Comparison of ENCODE assay signal across 5 worm cellular contexts in genomic region chrIV:9677226-9677992, ce11.
TF ChIP-seq lines count a peak whose summit lies in the region.

No protein-coding gene starts in this region.

TF ChIP-seq in whole organism, L1 larva, 84 proteins besides CTCF, POLR2A, EP300 and RAD21 (continued from another document and continues in another):
- TF ChIP-seq unc-130 (tag; optimal IDR thresholded peaks at IDR 0.05; lab: Kevin White, UChicago): no peak
- no peak for TF ChIP-seq pax-3 (tag; optimal IDR thresholded peaks at IDR 0.05; lab: Kevin White, UChicago)
- peak; percentile 19 for TF ChIP-seq fkh-8 (tag; optimal IDR thresholded peaks at IDR 0.05; lab: Kevin White, UChicago)
- TF ChIP-seq egl-13 (tag; optimal IDR thresholded peaks at IDR 0.05; lab: Kevin White, UChicago): peak; percentile 43
- TF ChIP-seq nhr-77 (tag; optimal IDR thresholded peaks at IDR 0.05; lab: Kevin White, UChicago): peak; percentile 49
- TF ChIP-seq aly-2 (tag; optimal IDR thresholded peaks at IDR 0.05; lab: Kevin White, UChicago): no peak
- TF ChIP-seq skn-1 (tag; optimal IDR thresholded peaks at IDR 0.05; lab: Kevin White, UChicago): peak; percentile 67
- no peak for TF ChIP-seq unc-62 (GFP tag; optimal IDR thresholded peaks at IDR 0.05; lab: Kevin White, UChicago)
- TF ChIP-seq lin-14 (GFP tag; optimal IDR thresholded peaks at IDR 0.05; lab: Kevin White, UChicago): peak; percentile 95
- peak; percentile 3 for TF ChIP-seq snpc-4 (tag; optimal IDR thresholded peaks at IDR 0.05; lab: Kevin White, UChicago)
- peak; percentile 17 for TF ChIP-seq C16A3.4 (tag; optimal IDR thresholded peaks at IDR 0.05; lab: Kevin White, UChicago)
- TF ChIP-seq ceh-82 (tag; optimal IDR thresholded peaks at IDR 0.05; lab: Kevin White, UChicago): peak; percentile 46 to 55 (median 48)
- no peak for TF ChIP-seq nhr-28 (tag; optimal IDR thresholded peaks at IDR 0.05; lab: Kevin White, UChicago)
- no peak for TF ChIP-seq tlp-1 (tag; optimal IDR thresholded peaks at IDR 0.05; lab: Kevin White, UChicago)
- TF ChIP-seq egl-27 (tag; optimal IDR thresholded peaks at IDR 0.05; lab: Kevin White, UChicago): peak; percentile 1 to 23
- TF ChIP-seq ztf-4 (tag; optimal IDR thresholded peaks at IDR 0.05; lab: Kevin White, UChicago): peak; percentile 41
- no peak for TF ChIP-seq zip-4 (GFP tag; optimal IDR thresholded peaks at IDR 0.05; lab: Kevin White, UChicago)
- TF ChIP-seq snu-23 (GFP tag; optimal IDR thresholded peaks at IDR 0.05; lab: Kevin White, UChicago): peak; percentile 80
- peak; percentile 55 for TF ChIP-seq nhr-19 (GFP tag; conservative IDR thresholded peaks at IDR 0.05; lab: Robert Waterston, UW)
- peak; percentile 28 for TF ChIP-seq lin-13 (GFP tag; optimal IDR thresholded peaks at IDR 0.05; lab: Kevin White, UChicago)
- TF ChIP-seq irx-1 (tag; optimal IDR thresholded peaks at IDR 0.05; lab: Kevin White, UChicago): peak; percentile 54
- TF ChIP-seq Y116A8C.19 (tag; optimal IDR thresholded peaks at IDR 0.05; lab: Kevin White, UChicago; ENCODE audit: borderline replicate concordance): no peak
- TF ChIP-seq alr-1 (tag; optimal IDR thresholded peaks at IDR 0.05; lab: Kevin White, UChicago; ENCODE audit: borderline replicate concordance): no peak
- TF ChIP-seq dpl-1 (GFP tag; optimal IDR thresholded peaks at IDR 0.05; lab: Kevin White, UChicago): peak; percentile 33 to 58 (median 50)
- peak; percentile 43 for TF ChIP-seq lir-3 (tag; optimal IDR thresholded peaks at IDR 0.05; lab: Kevin White, UChicago; ENCODE audit: poor library complexity)
- peak; percentile 81 for TF ChIP-seq rnt-1 (tag; optimal IDR thresholded peaks at IDR 0.05; lab: Kevin White, UChicago)

TF ChIP-seq in whole organism, L2 larva, 48 proteins besides CTCF, POLR2A, EP300 and RAD21 (continued from another document):
- TF ChIP-seq mdl-1 (tag; optimal IDR thresholded peaks at IDR 0.05; lab: Kevin White, UChicago): peak; percentile 92 to 99
- TF ChIP-seq egl-27 (tag; optimal IDR thresholded peaks at IDR 0.05; lab: Kevin White, UChicago): peak; percentile 69
- TF ChIP-seq ztf-4 (tag; optimal IDR thresholded peaks at IDR 0.05; lab: Kevin White, UChicago): no peak
- no peak for TF ChIP-seq ceh-16 (tag; optimal IDR thresholded peaks at IDR 0.05; lab: Kevin White, UChicago)
- no peak for TF ChIP-seq ama-1 (optimal IDR thresholded peaks at IDR 0.05; lab: Kevin White, UChicago)
- TF ChIP-seq sma-9 (GFP tag; optimal IDR thresholded peaks at IDR 0.05; lab: Kevin White, UChicago): peak; percentile 94
- TF ChIP-seq sma-9 (tag; optimal IDR thresholded peaks at IDR 0.05; lab: Kevin White, UChicago): no peak
TF ChIP-seq in whole organism, L2 larva: peak in this region for 19.

TF ChIP-seq in whole organism, L3 larva, 47 proteins besides CTCF, POLR2A, EP300 and RAD21 (continued from another document):
- TF ChIP-seq daf-12 (tag; optimal IDR thresholded peaks at IDR 0.05; lab: Kevin White, UChicago) (no peak), unc-62 (GFP tag; optimal IDR thresholded peaks at IDR 0.05; lab: Kevin White, UChicago) (no peak), nhr-11 (tag; optimal IDR thresholded peaks at IDR 0.05; lab: Kevin White, UChicago) (no peak), mml-1 (tag; optimal IDR thresholded peaks at IDR 0.05; lab: Kevin White, UChicago) (no peak)

TF ChIP-seq in whole organism, L4 larva, 104 proteins besides CTCF, POLR2A, EP300 and RAD21 (continued from another document):
- TF ChIP-seq aly-2 (tag; optimal IDR thresholded peaks at IDR 0.05; lab: Kevin White, UChicago) (no peak), nhr-6 (tag; optimal IDR thresholded peaks at IDR 0.05; lab: Kevin White, UChicago) (no peak), Y75B8A.6 (GFP tag; IDR thresholded peaks at IDR 0.05; lab: Robert Waterston, UW) (no peak), nhr-76 (tag; optimal IDR thresholded peaks at IDR 0.05; lab: Kevin White, UChicago) (no peak), ceh-20 (GFP tag; IDR thresholded peaks at IDR 0.05; lab: Robert Waterston, UW) (no peak; the same call in 1 of the 2 replicates), zag-1 (tag; optimal IDR thresholded peaks at IDR 0.05; lab: Kevin White, UChicago) (no peak), egl-27 (tag; optimal IDR thresholded peaks at IDR 0.05; lab: Kevin White, UChicago) (no peak), dpl-1 (GFP tag; optimal IDR thresholded peaks at IDR 0.05; lab: Kevin White, UChicago) (peak; percentile 31), daf-8 (GFP tag; IDR thresholded peaks at IDR 0.05; lab: Robert Waterston, UW) (no peak), lin-29 (GFP tag; IDR thresholded peaks at IDR 0.05; lab: Robert Waterston, UW) (peak; percentile 32; the same call in 1 of the 2 replicates), T20F7.1 (GFP tag; optimal IDR thresholded peaks at IDR 0.05; lab: Kevin White, UChicago) (peak; percentile 54), jun-1 (tag; optimal IDR thresholded peaks at IDR 0.05; lab: Kevin White, UChicago) (no peak), T26A8.4 (GFP tag; IDR thresholded peaks at IDR 0.05; lab: Robert Waterston, UW) (peak; percentile 49; the same call in 1 of the 2 replicates), F10B5.3 (tag; optimal IDR thresholded peaks at IDR 0.05; lab: Kevin White, UChicago) (no peak), pha-4 (GFP tag; IDR thresholded peaks at IDR 0.05; lab: Robert Waterston, UW) (no peak), pha-4 (tag; optimal IDR thresholded peaks at IDR 0.05; lab: Kevin White, UChicago) (peak; percentile 26), dmd-6 (GFP tag; IDR thresholded peaks at IDR 0.05; lab: Robert Waterston, UW) (peak; percentile 92), nhr-41 (GFP tag; IDR thresholded peaks at IDR 0.05; lab: Robert Waterston, UW) (no peak), mxl-2 (GFP tag; conservative IDR thresholded peaks at IDR 0.05; lab: Robert Waterston, UW) (0 out of 2 replicates have a peak, but pooled peaks have one; percentile 9), ceh-28 (tag; optimal IDR thresholded peaks at IDR 0.05; lab: Kevin White, UChicago) (no peak), tra-1 (GFP tag; IDR thresholded peaks at IDR 0.05; lab: Robert Waterston, UW) (peak; percentile 69), zip-2 (tag; optimal IDR thresholded peaks at IDR 0.05; lab: Kevin White, UChicago) (no peak), lin-1 (GFP tag; IDR thresholded peaks at IDR 0.05; lab: Robert Waterston, UW) (peak; percentile 39), ceh-62 (tag; optimal IDR thresholded peaks at IDR 0.05; lab: Kevin White, UChicago) (no peak), mdl-1 (tag; optimal IDR thresholded peaks at IDR 0.05; lab: Kevin White, UChicago) (peak; percentile 94 to 99), ztf-11 (tag; optimal IDR thresholded peaks at IDR 0.05; lab: Kevin White, UChicago) (no peak), fos-1 (tag; optimal IDR thresholded peaks at IDR 0.05; lab: Kevin White, UChicago) (no peak), lim-7 (GFP tag; IDR thresholded peaks at IDR 0.05; lab: Robert Waterston, UW) (no peak), unc-130 (GFP tag; optimal IDR thresholded peaks at IDR 0.05; lab: Kevin White, UChicago) (no peak)
TF ChIP-seq in whole organism, L4 larva: peak in this region for 31.

TF ChIP-seq in whole organism, young adult, 124 proteins besides CTCF, POLR2A, EP300 and RAD21 (continued from another document):
- TF ChIP-seq lin-40 (tag; optimal IDR thresholded peaks at IDR 0.05; lab: Kevin White, UChicago): peak; percentile 80
- TF ChIP-seq mes-4 (tag; optimal IDR thresholded peaks at IDR 0.05; lab: Kevin White, UChicago): no peak
- no peak for TF ChIP-seq lsl-1 (GFP tag; optimal IDR thresholded peaks at IDR 0.05; lab: Kevin White, UChicago)
- no peak for TF ChIP-seq B0261.1 (tag; optimal IDR thresholded peaks at IDR 0.05; lab: Kevin White, UChicago)
- no peak for TF ChIP-seq F10E7.11 (tag; optimal IDR thresholded peaks at IDR 0.05; lab: Kevin White, UChicago)
- no peak for TF ChIP-seq athp-1 (tag; optimal IDR thresholded peaks at IDR 0.05; lab: Kevin White, UChicago)
- TF ChIP-seq let-526 (GFP tag; IDR thresholded peaks at IDR 0.05; lab: Robert Waterston, UW): no peak
- TF ChIP-seq snpc-1.3 (tag; optimal IDR thresholded peaks at IDR 0.05; lab: Kevin White, UChicago; ENCODE audit: insufficient read depth): no peak
- TF ChIP-seq D2030.7 (GFP tag; IDR thresholded peaks at IDR 0.05; lab: Robert Waterston, UW): no peak
- TF ChIP-seq ztf-3 (GFP tag; optimal IDR thresholded peaks at IDR 0.05; lab: Kevin White, UChicago): no peak
- TF ChIP-seq egl-44 (GFP tag; IDR thresholded peaks at IDR 0.05; lab: Robert Waterston, UW): 0 out of 2 replicates have a peak, but pooled peaks have one; percentile 35
- no peak for TF ChIP-seq F57C9.4 (tag; optimal IDR thresholded peaks at IDR 0.05; lab: Kevin White, UChicago)
- no peak for TF ChIP-seq ceh-40 (GFP tag; IDR thresholded peaks at IDR 0.05; lab: Robert Waterston, UW)
- no peak for TF ChIP-seq unc-130 (GFP tag; optimal IDR thresholded peaks at IDR 0.05; lab: Kevin White, UChicago)
- peak; percentile 79 for TF ChIP-seq nhr-80 (tag; optimal IDR thresholded peaks at IDR 0.05; lab: Kevin White, UChicago)
- TF ChIP-seq ceh-100 (GFP tag; IDR thresholded peaks at IDR 0.05; lab: Robert Waterston, UW): no peak
- TF ChIP-seq bed-2 (GFP tag; IDR thresholded peaks at IDR 0.05; lab: Robert Waterston, UW): no peak
- TF ChIP-seq F33H1.4 (GFP tag; IDR thresholded peaks at IDR 0.05; lab: Robert Waterston, UW): no peak
- peak; percentile 29 for TF ChIP-seq K12H6.12 (tag; optimal IDR thresholded peaks at IDR 0.05; lab: Kevin White, UChicago)
- TF ChIP-seq aptf-2 (GFP tag; conservative IDR thresholded peaks at IDR 0.05; lab: Robert Waterston, UW): no peak
- 0 out of 2 replicates have a peak, but pooled peaks have one; percentile 7 for TF ChIP-seq dox-1 (GFP tag; IDR thresholded peaks at IDR 0.05; lab: Robert Waterston, UW)
- TF ChIP-seq gei-17 (GFP tag; optimal IDR thresholded peaks at IDR 0.05; lab: Kevin White, UChicago): no peak
- TF ChIP-seq nfya-2 (GFP tag; IDR thresholded peaks at IDR 0.05; lab: Robert Waterston, UW): no peak
- TF ChIP-seq tbp1 (GFP tag; optimal IDR thresholded peaks at IDR 0.05; lab: Kevin White, UChicago): no peak
- no peak for TF ChIP-seq ama-1 (optimal IDR thresholded peaks at IDR 0.05; lab: Kevin White, UChicago)
- no peak for TF ChIP-seq ama-1 (GFP tag; optimal IDR thresholded peaks at IDR 0.05; lab: Kevin White, UChicago)
- TF ChIP-seq F37B4.10 (GFP tag; IDR thresholded peaks at IDR 0.05; lab: Robert Waterston, UW): no peak
- TF ChIP-seq Y79H2A.3 (GFP tag; conservative IDR thresholded peaks at IDR 0.05; lab: Robert Waterston, UW): no peak
- no peak for TF ChIP-seq Y67H2A.10 (GFP tag; conservative IDR thresholded peaks at IDR 0.05; lab: Robert Waterston, UW)
- peak; percentile 59 for TF ChIP-seq ztf-22 (GFP tag; optimal IDR thresholded peaks at IDR 0.05; lab: Kevin White, UChicago)
- TF ChIP-seq ets-4 (GFP tag; optimal IDR thresholded peaks at IDR 0.05; lab: Kevin White, UChicago): no peak
- no peak for TF ChIP-seq hrde-1 (tag; optimal IDR thresholded peaks at IDR 0.05; lab: Kevin White, UChicago; ENCODE audit: borderline replicate concordance)
- peak; percentile 42 for TF ChIP-seq chd-7 (tag; optimal IDR thresholded peaks at IDR 0.05; lab: Kevin White, UChicago)
- no peak for TF ChIP-seq F57A8.1 (GFP tag; optimal IDR thresholded peaks at IDR 0.05; lab: Kevin White, UChicago)
- TF ChIP-seq fkh-3 (tag; optimal IDR thresholded peaks at IDR 0.05; lab: Kevin White, UChicago): no peak
- no peak for TF ChIP-seq rec-8 (tag; optimal IDR thresholded peaks at IDR 0.05; lab: Kevin White, UChicago)
- no peak for TF ChIP-seq lir-1 (GFP tag; conservative IDR thresholded peaks at IDR 0.05; lab: Robert Waterston, UW)
- TF ChIP-seq F23B12.7 (tag; optimal IDR thresholded peaks at IDR 0.05; lab: Kevin White, UChicago; ENCODE audit: insufficient read depth): no peak
- no peak for TF ChIP-seq bed-1 (GFP tag; IDR thresholded peaks at IDR 0.05; lab: Robert Waterston, UW)
- no peak for TF ChIP-seq Y53F4B.3 (GFP tag; IDR thresholded peaks at IDR 0.05; lab: Robert Waterston, UW)
- no peak for TF ChIP-seq hsf-1 (GFP tag; IDR thresholded peaks at IDR 0.05; lab: Robert Waterston, UW)
- no peak for TF ChIP-seq B0336.3 (GFP tag; IDR thresholded peaks at IDR 0.05; lab: Robert Waterston, UW)
- no peak for TF ChIP-seq hlh-12 (tag; optimal IDR thresholded peaks at IDR 0.05; lab: Kevin White, UChicago)
- TF ChIP-seq atf-7 (tag; optimal IDR thresholded peaks at IDR 0.05; lab: Kevin White, UChicago): no peak
- TF ChIP-seq pha-4 (tag; optimal IDR thresholded peaks at IDR 0.05; lab: Kevin White, UChicago): no peak
- no peak for TF ChIP-seq ztf-6 (GFP tag; IDR thresholded peaks at IDR 0.05; lab: Robert Waterston, UW)
- TF ChIP-seq ceh-79 (tag; optimal IDR thresholded peaks at IDR 0.05; lab: Kevin White, UChicago): no peak
